Fruit fly (Drosophila melanogaster): Measurements from ENCODE around the gene Cp7Fa.

DNA sequence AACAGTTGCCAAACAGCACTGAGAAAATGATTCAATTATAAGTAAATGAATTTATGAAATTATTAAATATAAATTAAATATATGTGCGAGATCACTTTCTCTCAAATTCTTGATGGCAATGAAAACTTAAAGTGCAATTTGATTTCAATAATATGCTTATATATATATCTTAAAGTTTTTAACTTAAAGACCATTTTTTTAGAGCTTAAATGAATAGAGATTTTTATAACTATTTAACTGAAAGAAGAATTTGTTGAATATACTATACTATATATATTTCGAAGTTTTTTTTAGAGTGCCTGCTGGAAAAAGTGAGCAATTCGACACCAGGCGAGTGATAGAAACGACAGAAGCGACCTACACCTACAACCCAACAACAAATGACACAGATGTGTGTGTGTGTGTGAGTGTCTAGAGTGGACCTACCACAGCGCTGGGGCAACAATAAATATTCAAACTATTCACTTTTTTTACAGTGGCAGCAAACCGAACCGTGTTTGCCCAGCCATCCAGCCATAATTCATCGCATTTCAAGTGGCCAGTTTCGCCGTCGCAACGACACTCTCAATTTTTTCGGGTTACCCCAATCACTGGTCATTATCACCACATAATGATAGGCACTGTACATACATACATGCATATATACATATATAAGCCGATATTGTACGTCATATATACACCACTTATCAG is 25.7 kb upstream of the Cp7Fa start:
- TF ChIP-seq Pif1B (GFP tag; optimal IDR thresholded peaks at IDR 0.05) (no peak), rn (GFP tag; IDR thresholded peaks at IDR 0.05) (no peak), CG17806 (tag; optimal IDR thresholded peaks at IDR 0.05) (no peak), CG34367 (tag; optimal IDR thresholded peaks at IDR 0.05) (no peak), gl (tag; optimal IDR thresholded peaks at IDR 0.05) (no peak)

All from whole organism, pupa.